Worm (Caenorhabditis elegans) whole organism, L1 larva: ENCODE measurements around the gene coh-4.

Source experiments
- C04F5.9 ChIP-seq: sonication (generic microtip); optimal IDR thresholded peaks from 2 replicates; lab custom pipeline; 2016; ENCODE audit warnings: missing genetic modification characterization, missing compliant biosample characterization
- C16A3.4 ChIP-seq: fragments of 150-350 bp; optimal IDR thresholded peaks from 2 replicates; lab custom pipeline; 2014; ENCODE audit warnings: missing biosample characterization, missing genetic modification characterization
- Y116A8C.19 ChIP-seq: sonication (generic microtip); optimal IDR thresholded peaks from 2 replicates; lab custom pipeline; 2016; ENCODE audit warnings: missing compliant biosample characterization, missing genetic modification characterization, borderline replicate concordance
- aha-1 ChIP-seq: fragments of 150-350 bp; optimal IDR thresholded peaks from 2 replicates; lab custom pipeline; 2014; ENCODE audit warnings: missing biosample characterization, missing genetic modification characterization
- alr-1 ChIP-seq: fragments of 200-800 bp; sonication (Bioruptor generic); optimal IDR thresholded peaks from 2 replicates; lab custom pipeline; 2018; ENCODE audit warnings: borderline replicate concordance, mild to moderate bottlenecking, missing genetic modification characterization, missing compliant biosample characterization
- ama-1 ChIP-seq: fragments of 150-350 bp; optimal IDR thresholded peaks from 2 replicates; lab custom pipeline; 2014
- blmp-1 ChIP-seq: fragments of 150-350 bp; optimal IDR thresholded peaks from 2 replicates; lab custom pipeline; 2014; ENCODE audit warnings: missing biosample characterization, missing genetic modification characterization
- ceh-63 ChIP-seq: fragments of 200-800 bp; sonication (Bioruptor generic); optimal IDR thresholded peaks from 2 replicates; lab custom pipeline; 2018; ENCODE audit warnings: mild to moderate bottlenecking, missing genetic modification characterization, missing compliant biosample characterization
- ceh-8 ChIP-seq: fragments of 200-800 bp; sonication (Bioruptor generic); optimal IDR thresholded peaks from 2 replicates; lab custom pipeline; 2018; ENCODE audit warnings: mild to moderate bottlenecking, missing genetic modification characterization, moderate library complexity, missing compliant biosample characterization
- ceh-82 ChIP-seq, 3 experiments: fragments of 150-350 bp in 1 of 3; sonication (generic microtip) in 2 of 3; optimal IDR thresholded peaks; 2 replicates each; lab custom pipeline; 2014 to 2017; ENCODE audit warnings: missing biosample characterization in 3 of 3, missing genetic modification characterization in 3 of 3
- ceh-90 ChIP-seq: sonication (generic microtip); optimal IDR thresholded peaks from 2 replicates; lab custom pipeline; 2016; ENCODE audit warnings: missing genetic modification characterization, missing compliant biosample characterization
- dpl-1 ChIP-seq, 3 experiments: fragments of 150-350 bp in 2 of 3; sonication (generic microtip) in 1 of 3; optimal IDR thresholded peaks; 2 replicates each; lab custom pipeline; 2014 to 2017; ENCODE audit warnings: missing biosample characterization in 3 of 3, missing genetic modification characterization in 3 of 3, missing genetic modification reagents in 3 of 3
- efl-1 ChIP-seq, 4 experiments: fragments of 150-350 bp; optimal IDR thresholded peaks in 3 of 4; peaks in 1 of 4; 1 replicate in 1 of 4; 2 replicates in 3 of 4; lab custom pipeline; 2014; ENCODE audit warnings: missing biosample characterization in 2 of 4, missing genetic modification characterization in 2 of 4, missing genetic modification reagents in 2 of 4
- efl-3 ChIP-seq: fragments of 200-800 bp; sonication (Bioruptor generic); optimal IDR thresholded peaks from 2 replicates; lab custom pipeline; 2018; ENCODE audit warnings: mild to moderate bottlenecking, missing genetic modification characterization, missing compliant biosample characterization
- egl-13 ChIP-seq: sonication (generic microtip); optimal IDR thresholded peaks from 2 replicates; lab custom pipeline; 2016; ENCODE audit warnings: missing genotype, missing genetic modification reagents, missing genetic modification characterization, missing compliant biosample characterization
- ets-5 ChIP-seq: fragments of 200-800 bp; sonication (Bioruptor generic); IDR thresholded peaks from 2 replicates; pipeline ENCODE4 v1.3.6; 2022; ENCODE audit warnings: missing genetic modification characterization, missing compliant biosample characterization
- fkh-10 ChIP-seq: sonication (generic microtip); optimal IDR thresholded peaks from 2 replicates; lab custom pipeline; 2017; ENCODE audit warnings: missing biosample characterization, missing genetic modification reagents, missing genetic modification characterization
- fkh-8 ChIP-seq: sonication (generic microtip); optimal IDR thresholded peaks from 2 replicates; lab custom pipeline; 2016; ENCODE audit warnings: mild to moderate bottlenecking, missing genetic modification characterization, missing compliant biosample characterization
- fos-1 ChIP-seq: fragments of 150-350 bp; optimal IDR thresholded peaks from 2 replicates; lab custom pipeline; 2014; ENCODE audit warnings: missing biosample characterization, missing genetic modification characterization
- hlh-17 ChIP-seq: fragments of 200-800 bp; sonication (Bioruptor generic); optimal IDR thresholded peaks from 2 replicates; lab custom pipeline; 2018; ENCODE audit warnings: missing genetic modification characterization, mild to moderate bottlenecking, missing compliant biosample characterization, moderate library complexity, borderline replicate concordance
- jun-1 ChIP-seq: fragments of 150-350 bp; optimal IDR thresholded peaks from 2 replicates; lab custom pipeline; 2014; ENCODE audit warnings: missing biosample characterization, missing genetic modification reagents, missing genetic modification characterization
- lin-13 ChIP-seq: fragments of 150-350 bp; optimal IDR thresholded peaks from 2 replicates; lab custom pipeline; 2014; ENCODE audit warnings: missing biosample characterization, missing genetic modification reagents, missing genetic modification characterization
- lir-3 ChIP-seq: sonication (generic microtip); optimal IDR thresholded peaks from 2 replicates; lab custom pipeline; 2016; ENCODE audit warnings: mild to moderate bottlenecking, missing genetic modification characterization, moderate library complexity, missing compliant biosample characterization; ENCODE audit not compliant: poor library complexity
- mep-1 ChIP-seq: fragments of 150-350 bp; optimal IDR thresholded peaks from 2 replicates; lab custom pipeline; 2014; ENCODE audit warnings: missing biosample characterization, missing genetic modification characterization
- nhr-12 ChIP-seq: sonication (generic microtip); optimal IDR thresholded peaks from 2 replicates; lab custom pipeline; 2017; ENCODE audit warnings: missing biosample characterization, missing genetic modification characterization
- nhr-19 ChIP-seq: fragments of 200-800 bp; sonication (Bioruptor generic); conservative IDR thresholded peaks from 2 replicates; pipeline ENCODE4 v1.3.6; 2022; ENCODE audit warnings: missing genetic modification characterization, missing compliant biosample characterization
- nhr-237 ChIP-seq: fragments of 150-350 bp; optimal IDR thresholded peaks from 2 replicates; lab custom pipeline; 2014; ENCODE audit warnings: missing biosample characterization, missing genetic modification characterization
- nhr-47 ChIP-seq: sonication (generic microtip); optimal IDR thresholded peaks from 2 replicates; lab custom pipeline; 2016; ENCODE audit warnings: mild to moderate bottlenecking, missing genetic modification characterization, moderate library complexity, missing compliant biosample characterization
- nhr-76 ChIP-seq: sonication (generic microtip); optimal IDR thresholded peaks from 2 replicates; lab custom pipeline; 2017; ENCODE audit warnings: missing biosample characterization, missing genetic modification characterization
- nhr-77 ChIP-seq: fragments of 150-350 bp; optimal IDR thresholded peaks from 2 replicates; lab custom pipeline; 2014; ENCODE audit warnings: missing biosample characterization, missing genetic modification characterization
- nhr-90 ChIP-seq: sonication (generic microtip); optimal IDR thresholded peaks from 2 replicates; lab custom pipeline; 2016; ENCODE audit warnings: mild to moderate bottlenecking, missing genetic modification characterization, missing compliant biosample characterization; ENCODE audit not compliant: poor library complexity
- pag-3 ChIP-seq: sonication (generic microtip); optimal IDR thresholded peaks from 2 replicates; lab custom pipeline; 2017; ENCODE audit warnings: missing genetic modification characterization, mild to moderate bottlenecking, missing compliant biosample characterization, antibody characterized with exemption, borderline replicate concordance; ENCODE audit not compliant: insufficient read depth
- pax-3 ChIP-seq: fragments of 200-800 bp; sonication (Bioruptor generic); optimal IDR thresholded peaks from 2 replicates; lab custom pipeline; 2018; ENCODE audit warnings: mild to moderate bottlenecking, missing genetic modification characterization, moderate library complexity, missing compliant biosample characterization
- pqm-1 ChIP-seq: sonication (generic microtip); optimal IDR thresholded peaks from 3 replicates; lab custom pipeline; 2017; ENCODE audit warnings: missing biosample characterization, missing genetic modification characterization
- rnt-1 ChIP-seq: sonication (generic microtip); optimal IDR thresholded peaks from 2 replicates; lab custom pipeline; 2016; ENCODE audit warnings: mild to moderate bottlenecking, missing genetic modification characterization, moderate library complexity, missing compliant biosample characterization
- snu-23 ChIP-seq: sonication (generic microtip); optimal IDR thresholded peaks from 2 replicates; lab custom pipeline; 2016; ENCODE audit warnings: missing genetic modification characterization, missing compliant biosample characterization
- sptf-1 ChIP-seq: fragments of 150-350 bp; optimal IDR thresholded peaks from 2 replicates; lab custom pipeline; 2014; ENCODE audit warnings: missing biosample characterization, missing genetic modification characterization
- sup-37 ChIP-seq: fragments of 200-800 bp; sonication (Bioruptor generic); optimal IDR thresholded peaks from 2 replicates; lab custom pipeline; 2018; ENCODE audit warnings: mild to moderate bottlenecking, missing genetic modification characterization, missing compliant biosample characterization
- swsn-7 ChIP-seq: sonication (generic microtip); optimal IDR thresholded peaks from 2 replicates; lab custom pipeline; 2016; ENCODE audit warnings: missing genetic modification characterization, missing compliant biosample characterization
- tlp-1 ChIP-seq: fragments of 150-350 bp; optimal IDR thresholded peaks from 2 replicates; lab custom pipeline; 2014; ENCODE audit warnings: missing biosample characterization, missing genetic modification characterization
- unc-86 ChIP-seq: sonication (generic microtip); optimal IDR thresholded peaks from 2 replicates; lab custom pipeline; 2016; ENCODE audit warnings: missing genetic modification characterization, missing compliant biosample characterization
- vab-15 ChIP-seq: sonication (generic microtip); optimal IDR thresholded peaks from 2 replicates; lab custom pipeline; 2017; ENCODE audit warnings: missing genotype, mild to moderate bottlenecking, missing genetic modification characterization, missing compliant biosample characterization
- zag-1 ChIP-seq: fragments of 150-350 bp; optimal IDR thresholded peaks from 2 replicates; lab custom pipeline; 2014; ENCODE audit warnings: missing biosample characterization, missing genetic modification characterization
- zip-4 ChIP-seq: fragments of 200-800 bp; sonication (Bioruptor generic); optimal IDR thresholded peaks from 2 replicates; lab custom pipeline; 2018; ENCODE audit warnings: mild to moderate bottlenecking, missing genetic modification characterization, moderate library complexity, missing compliant biosample characterization
- ztf-4 ChIP-seq: fragments of 150-350 bp; optimal IDR thresholded peaks from 2 replicates; lab custom pipeline; 2014; ENCODE audit warnings: missing biosample characterization, missing genetic modification characterization

The coh-4 gene

DNA sequence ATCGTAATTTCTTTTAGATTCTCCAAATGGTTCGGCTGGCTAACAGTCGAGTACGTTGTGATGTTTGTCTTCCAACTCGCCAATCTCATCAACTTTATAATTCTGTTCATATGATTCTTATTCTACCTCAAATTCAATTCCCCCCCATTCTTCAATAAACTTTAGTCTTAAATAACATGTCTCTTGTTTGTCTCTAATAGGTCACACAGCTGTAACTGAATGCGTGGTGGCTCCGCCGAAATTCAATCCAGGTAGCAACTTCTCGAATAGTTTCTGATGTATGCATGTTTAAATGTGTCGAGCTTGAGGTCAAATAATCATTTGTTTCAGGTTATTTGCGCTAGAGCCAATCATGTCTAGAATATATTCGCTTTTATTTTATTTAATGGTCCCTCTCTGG, 36.8 kb downstream of the coh-4 start, which contains the start of gene lgc-29:
TSS of gene lgc-29 (plus strand) at position 301 of the 400 bp plus-strand sequence.
- TF ChIP-seq nhr-76 (tag; lab: Kevin White, UChicago) (no peak), nhr-19 (no peak), ceh-8 (GFP tag; lab: Kevin White, UChicago) (no peak), pax-3 (tag; lab: Kevin White, UChicago) (no peak), zip-4 (GFP tag; lab: Kevin White, UChicago) (no peak), lir-3 (tag; lab: Kevin White, UChicago) (no peak), nhr-77 (no peak), efl-3 (GFP tag; lab: Kevin White, UChicago) (no peak), C16A3.4 (tag; lab: Kevin White, UChicago) (no peak), zag-1 (tag; lab: Kevin White, UChicago) (no peak), hlh-17 (no peak), ceh-63 (GFP tag; lab: Kevin White, UChicago) (no peak), rnt-1 (tag; lab: Kevin White, UChicago) (no peak), pqm-1 (tag; lab: Kevin White, UChicago) (no peak), lin-13 (GFP tag; lab: Kevin White, UChicago) (no peak), tlp-1 (tag; lab: Kevin White, UChicago) (no peak), fkh-8 (no peak), sup-37 (GFP tag; lab: Kevin White, UChicago) (no peak), nhr-90 (no peak), sptf-1 (tag; lab: Kevin White, UChicago) (no peak)

DNA sequence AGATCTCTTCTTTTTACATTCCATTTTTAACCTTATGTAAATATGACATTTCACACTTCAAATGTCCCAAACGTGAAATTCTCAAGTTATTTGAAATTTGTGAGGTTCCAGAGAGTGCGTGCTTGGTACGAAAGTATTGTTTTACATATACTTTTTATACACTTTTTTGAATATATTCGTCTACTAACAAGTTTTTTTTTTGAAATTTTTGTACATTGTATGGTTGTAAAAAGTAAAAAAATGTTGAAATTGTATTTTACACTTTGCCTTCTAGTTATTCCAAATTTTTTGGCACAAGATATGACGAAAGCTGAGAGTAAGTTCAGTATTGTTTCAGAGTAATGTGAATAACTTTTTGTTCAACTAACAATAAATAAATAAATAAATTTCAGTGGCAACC, 40.7 kb downstream of the coh-4 start, which contains the start of gene lgc-1:
TSS of gene lgc-1 (plus strand) at position 301 of the 400 bp plus-strand sequence.
- TF ChIP-seq fkh-10 (GFP tag; lab: Kevin White, UChicago) (no peak), snu-23 (GFP tag; lab: Kevin White, UChicago) (no peak), zip-4 (GFP tag; lab: Kevin White, UChicago) (no peak), alr-1 (tag; lab: Kevin White, UChicago) (no peak), unc-86 (tag; lab: Kevin White, UChicago) (no peak), ztf-4 (tag; lab: Kevin White, UChicago) (no peak)

ce11 chrV:4131471-4131939, 43.9 kb downstream of the coh-4 start, which contains the start of gene nhr-57:
Gene nhr-57, plus strand, starts transcription at chrV:4131889.
- TF ChIP-seq Y116A8C.19 (tag; lab: Kevin White, UChicago) (no peak), vab-15 (tag; lab: Kevin White, UChicago) (no peak), pax-3 (tag; lab: Kevin White, UChicago) (peak; percentile 45), ceh-82 (tag; optimal IDR thresholded peaks at IDR 0.05; lab: Kevin White, UChicago) (peak in 1 of 3 experiments; percentile 32), nhr-47 (tag; lab: Kevin White, UChicago) (peak; percentile 64), fkh-10 (GFP tag; lab: Kevin White, UChicago) (no peak), swsn-7 (tag; lab: Kevin White, UChicago) (peak; percentile 51), rnt-1 (tag; lab: Kevin White, UChicago) (no peak), pag-3 (tag; lab: Kevin White, UChicago) (no peak), C16A3.4 (tag; lab: Kevin White, UChicago) (peak; percentile 59), mep-1 (peak; percentile 50), nhr-90 (peak; percentile 79), aha-1 (tag; lab: Kevin White, UChicago) (peak; percentile 100), ets-5 (GFP tag; lab: Robert Waterston, UW) (no peak), dpl-1 (GFP tag; optimal IDR thresholded peaks at IDR 0.05; lab: Kevin White, UChicago) (peak in 2 of 3 experiments; percentile 16 to 44), nhr-77 (peak; percentile 83), zag-1 (tag; lab: Kevin White, UChicago) (no peak), ztf-4 (tag; lab: Kevin White, UChicago) (peak; percentile 20), jun-1 (tag; lab: Kevin White, UChicago) (peak; percentile 26), egl-13 (tag; lab: Kevin White, UChicago) (no peak), nhr-237 (peak; percentile 7), ceh-90 (tag; lab: Kevin White, UChicago) (no peak), sup-37 (GFP tag; lab: Kevin White, UChicago) (peak; percentile 54), nhr-76 (tag; lab: Kevin White, UChicago) (no peak), hlh-17 (no peak), efl-1 (optimal IDR thresholded peaks at IDR 0.05; lab: Kevin White, UChicago) (peak; percentile 50 to 54), efl-1 (GFP tag; optimal IDR thresholded peaks at IDR 0.05 in 1 of 2; lab: Kevin White, UChicago) (peak in 1 of 2 experiments; percentile 92), ama-1 (lab: Kevin White, UChicago) (no peak), nhr-12 (tag; lab: Kevin White, UChicago) (no peak), blmp-1 (tag; lab: Kevin White, UChicago) (peak; percentile 93), C04F5.9 (tag; lab: Kevin White, UChicago) (peak; percentile 21), snu-23 (GFP tag; lab: Kevin White, UChicago) (peak; percentile 76), pqm-1 (tag; lab: Kevin White, UChicago) (no peak), ceh-63 (GFP tag; lab: Kevin White, UChicago) (no peak), fos-1 (tag; lab: Kevin White, UChicago) (peak; percentile 64)
